Fruit fly (Drosophila melanogaster): Measurements from ENCODE around the gene CG12502.

The CG12502 gene

dm6 chr3L:821951-822350 lies 43.2 kb upstream of the CG12502 start (continued):
- TF ChIP-seq Gug (GFP tag; IDR thresholded peaks at IDR 0.05) = peak; percentile 69
- peak; percentile 35; the same call in 1 of the 3 replicates for TF ChIP-seq CG14050 (GFP tag; IDR thresholded peaks at IDR 0.05)
- TF ChIP-seq NK7.1 (GFP tag; optimal IDR thresholded peaks at IDR 0.05) = peak; percentile 12
- 0 out of 2 replicates have a peak, but pooled peaks have one; percentile 23 for TF ChIP-seq CG6272 (GFP tag; IDR thresholded peaks at IDR 0.05)
- TF ChIP-seq jing (GFP tag; optimal IDR thresholded peaks at IDR 0.05) = peak; percentile 36
- TF ChIP-seq CG8388 (GFP tag; optimal IDR thresholded peaks at IDR 0.05) = peak; percentile 77
- no peak for TF ChIP-seq CG30020 (tag; optimal IDR thresholded peaks at IDR 0.05)
- no peak for TF ChIP-seq TFAM (GFP tag; optimal IDR thresholded peaks at IDR 0.05)
- no peak for TF ChIP-seq sima (GFP tag; optimal IDR thresholded peaks at IDR 0.05)
- peak; percentile 31; the same call in 1 of the 2 replicates for TF ChIP-seq dan (GFP tag; IDR thresholded peaks at IDR 0.05)
- no peak for TF ChIP-seq CG9876 (GFP tag; optimal IDR thresholded peaks at IDR 0.05)
- peak; percentile 65; the same call in 1 of the 2 replicates for TF ChIP-seq CG10959 (GFP tag; IDR thresholded peaks at IDR 0.05)
- no peak for TF ChIP-seq bbx (GFP tag; IDR thresholded peaks at IDR 0.05; ENCODE audit: partially characterized antibody)
- TF ChIP-seq CoRest (tag; optimal IDR thresholded peaks at IDR 0.05) = peak; percentile 61
- TF ChIP-seq az2 (GFP tag; optimal IDR thresholded peaks at IDR 0.05) = peak; percentile 66
- TF ChIP-seq gem (tag; optimal IDR thresholded peaks at IDR 0.05) = peak; percentile 85
- TF ChIP-seq tgo (GFP tag; IDR thresholded peaks at IDR 0.05) = peak; percentile 84
- TF ChIP-seq otp (GFP tag; IDR thresholded peaks at IDR 0.05) = peak; percentile 63; the same call in 2 of the 3 replicates
- TF ChIP-seq CG6791 (GFP tag; IDR thresholded peaks at IDR 0.05; ENCODE audit: partially characterized antibody) = no peak
- TF ChIP-seq Fer2 (tag; optimal IDR thresholded peaks at IDR 0.05) = peak; percentile 36
- TF ChIP-seq Awh (GFP tag; IDR thresholded peaks at IDR 0.05) = peak; percentile 87
- TF ChIP-seq aop (GFP tag; IDR thresholded peaks at IDR 0.05) = peak; percentile 72
- TF ChIP-seq CG6854 (GFP tag; optimal IDR thresholded peaks at IDR 0.05) = peak; percentile 10
- peak; percentile 83 for TF ChIP-seq CG2678 (tag; optimal IDR thresholded peaks at IDR 0.05)
- no peak; the same call in 1 of the 2 replicates for TF ChIP-seq Ravus (GFP tag; IDR thresholded peaks at IDR 0.05)
- TF ChIP-seq scrt (GFP tag; optimal IDR thresholded peaks at IDR 0.05) = no peak
- TF ChIP-seq gce (GFP tag; IDR thresholded peaks at IDR 0.05) = 0 out of 3 replicates have a peak, but pooled peaks have one; percentile 50
- TF ChIP-seq unpg (GFP tag; optimal IDR thresholded peaks at IDR 0.05) = peak; percentile 82
- TF ChIP-seq ERR (GFP tag; optimal IDR thresholded peaks at IDR 0.05) = no peak
- no peak for TF ChIP-seq Myb (GFP tag; optimal IDR thresholded peaks at IDR 0.05)
- TF ChIP-seq Sox100B (GFP tag; optimal IDR thresholded peaks at IDR 0.05) = peak; percentile 84
- peak; percentile 86 for TF ChIP-seq ci (GFP tag; IDR thresholded peaks at IDR 0.05)
- TF ChIP-seq maf-S (GFP tag; optimal IDR thresholded peaks at IDR 0.05) = no peak
- TF ChIP-seq Ets97D (GFP tag; optimal IDR thresholded peaks at IDR 0.05) = no peak
- TF ChIP-seq twi (tag; optimal IDR thresholded peaks at IDR 0.05) = peak; percentile 82
- TF ChIP-seq CG4854 (GFP tag; optimal IDR thresholded peaks at IDR 0.05) = peak; percentile 9
- TF ChIP-seq CG7786 (GFP tag; optimal IDR thresholded peaks at IDR 0.05) = no peak
- TF ChIP-seq CG32772 (GFP tag; IDR thresholded peaks at IDR 0.05) = peak; percentile 66
- peak; percentile 75 for TF ChIP-seq row (GFP tag; IDR thresholded peaks at IDR 0.05)
- TF ChIP-seq CG10979 (tag; optimal IDR thresholded peaks at IDR 0.05) = peak; percentile 87
- peak; percentile 48 for TF ChIP-seq Jarid2 (GFP tag; optimal IDR thresholded peaks at IDR 0.05)
- no peak for TF ChIP-seq vfl (GFP tag; optimal IDR thresholded peaks at IDR 0.05)
- peak; percentile 15; the same call in 1 of the 2 replicates for TF ChIP-seq CG8765 (GFP tag; IDR thresholded peaks at IDR 0.05)
- TF ChIP-seq Med (GFP tag) = peak; percentile 86
- TF ChIP-seq wdn (GFP tag; IDR thresholded peaks at IDR 0.05) = peak; percentile 28; the same call in 1 of the 2 replicates
- TF ChIP-seq abd-A (tag; optimal IDR thresholded peaks at IDR 0.05) = no peak
- TF ChIP-seq MTF-1 (GFP tag; optimal IDR thresholded peaks at IDR 0.05; ENCODE audit: borderline replicate concordance) = no peak
- TF ChIP-seq pros (GFP tag; optimal IDR thresholded peaks at IDR 0.05) = no peak
- TF ChIP-seq cg (GFP tag; optimal IDR thresholded peaks at IDR 0.05) = no peak
- TF ChIP-seq cas (GFP tag; IDR thresholded peaks at IDR 0.05) = no peak
- peak; percentile 54 for TF ChIP-seq Ssrp (tag; optimal IDR thresholded peaks at IDR 0.05)
